Worm (Caenorhabditis elegans): Measurements from ENCODE around the gene T01B7.9.
A peak's percentile ranks its signal among the peaks of the same experiment; 100 is the strongest.

The T01B7.9 gene

DNA sequence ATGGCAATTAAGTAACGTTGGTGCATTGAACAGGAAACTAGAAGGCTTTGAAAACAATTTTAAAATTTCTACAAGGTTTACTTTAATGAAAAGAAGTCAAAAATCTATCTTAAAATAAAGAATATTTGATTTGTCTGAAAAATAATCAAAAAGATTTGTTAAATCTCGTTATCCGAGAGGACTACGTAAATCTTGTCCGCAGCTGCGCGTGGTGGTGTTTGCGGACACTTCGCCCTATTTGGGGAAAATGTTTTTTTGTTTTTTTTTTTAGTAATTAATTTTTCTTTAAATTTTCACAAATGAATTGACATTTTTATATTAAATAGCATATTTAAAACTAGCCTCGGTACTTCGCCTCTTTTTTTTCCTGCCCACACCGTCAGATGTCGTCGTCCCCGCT, 42.7 kb downstream of the T01B7.9 start:
- no peak for TF ChIP-seq ceh-13 (GFP tag; optimal IDR thresholded peaks at IDR 0.05)
- 0 out of 2 replicates have a peak, but pooled peaks have one; percentile 22 for TF ChIP-seq flt-1 (GFP tag; IDR thresholded peaks at IDR 0.05)

- TF ChIP-seq B0310.2 (tag; optimal IDR thresholded peaks at IDR 0.05) (no peak), ceh-36 (tag; optimal IDR thresholded peaks at IDR 0.05) (no peak), F13C5.2 (tag; optimal IDR thresholded peaks at IDR 0.05) (no peak), ets-7 (tag; optimal IDR thresholded peaks at IDR 0.05) (no peak), aly-1 (tag; optimal IDR thresholded peaks at IDR 0.05) (no peak), hmbx-1 (tag; optimal IDR thresholded peaks at IDR 0.05) (no peak), scrt-1 (GFP tag; IDR thresholded peaks at IDR 0.05) (no peak), ama-1 (optimal IDR thresholded peaks at IDR 0.05) (no peak), flt-1 (GFP tag; IDR thresholded peaks at IDR 0.05) (no peak), tbx-37 (GFP tag; conservative IDR thresholded peaks at IDR 0.05) (no peak), sea-1 (GFP tag; conservative IDR thresholded peaks at IDR 0.05) (no peak), hmg-4 (GFP tag; optimal IDR thresholded peaks at IDR 0.05) (no peak), tra-4 (tag; optimal IDR thresholded peaks at IDR 0.05) (no peak), tbx-11 (GFP tag; IDR thresholded peaks at IDR 0.05) (no peak), pes-1 (GFP tag; IDR thresholded peaks at IDR 0.05) (no peak), ceh-13 (GFP tag; optimal IDR thresholded peaks at IDR 0.05) (no peak), hnd-1 (tag; optimal IDR thresholded peaks at IDR 0.05) (no peak)
Measured at ce11 chrII:8679799-8680198, 46.8 kb downstream of the T01B7.9 start.

Measured in whole organism, early embryonic.